Worm (Caenorhabditis elegans) whole organism, late embryonic: ENCODE data around the gene srh-72.

ENCODE experiments used
- F13H6.1 ChIP-seq: sonication (generic microtip); optimal IDR thresholded peaks from 2 replicates; lab custom pipeline; 2016; ENCODE audit warnings: missing genetic modification characterization, missing compliant biosample characterization
- ahr-1 ChIP-seq: sonication (generic microtip); optimal IDR thresholded peaks from 2 replicates; lab custom pipeline; 2016; ENCODE audit warnings: missing genetic modification characterization, missing compliant biosample characterization
- ceh-45 ChIP-seq: fragments of 200-800 bp; sonication (Bioruptor generic); IDR thresholded peaks from 2 replicates; pipeline ENCODE4 v1.3.6; 2022; ENCODE audit warnings: missing genetic modification reagents, missing genetic modification characterization, missing compliant biosample characterization
- ets-4 ChIP-seq: sonication (generic microtip); optimal IDR thresholded peaks from 2 replicates; lab custom pipeline; 2016; ENCODE audit warnings: missing genetic modification characterization, missing compliant biosample characterization
- eyg-1 ChIP-seq: sonication (generic microtip); optimal IDR thresholded peaks from 2 replicates; lab custom pipeline; 2016; ENCODE audit warnings: missing genotype, missing genetic modification characterization, missing compliant biosample characterization
- nfya-1 ChIP-seq: sonication (generic microtip); optimal IDR thresholded peaks from 2 replicates; lab custom pipeline; 2017; ENCODE audit warnings: missing genetic modification characterization, mild to moderate bottlenecking, missing compliant biosample characterization, antibody characterized with exemption, moderate library complexity
- pha-4 ChIP-seq: fragments of 150-350 bp; optimal IDR thresholded peaks from 2 replicates; lab custom pipeline; 2018; ENCODE audit warnings: missing biosample characterization, missing genetic modification reagents, missing genetic modification characterization
- pros-1 ChIP-seq: fragments of 150-350 bp; optimal IDR thresholded peaks from 2 replicates; lab custom pipeline; 2014; ENCODE audit warnings: missing biosample characterization, missing genetic modification reagents, missing genetic modification characterization
- ref-2 ChIP-seq: sonication (generic microtip); optimal IDR thresholded peaks from 2 replicates; lab custom pipeline; 2016; ENCODE audit warnings: missing genetic modification characterization, missing compliant biosample characterization
- tbx-2 ChIP-seq: sonication (generic microtip); optimal IDR thresholded peaks from 2 replicates; lab custom pipeline; 2016; ENCODE audit warnings: missing genetic modification characterization, missing compliant biosample characterization

- TF ChIP-seq pros-1 (tag; lab: Kevin White, UChicago): no peak
- no peak for TF ChIP-seq nfya-1
- TF ChIP-seq ets-4: no peak
- no peak for TF ChIP-seq ahr-1
- TF ChIP-seq ceh-45 (GFP tag; lab: Robert Waterston, UW): no peak
- no peak for TF ChIP-seq ref-2 (tag; lab: Kevin White, UChicago)
- no peak for TF ChIP-seq pha-4 (tag; lab: Kevin White, UChicago)
- no peak for TF ChIP-seq eyg-1 (tag; lab: Kevin White, UChicago)
- TF ChIP-seq F13H6.1 (tag; lab: Kevin White, UChicago): no peak
- TF ChIP-seq tbx-2 (tag; lab: Kevin White, UChicago): no peak
Measured at ce11 chrII:1682218-1682617, 41.8 kb upstream of the srh-72 start, which contains the start of gene fbxb-26.
